Fruit fly (Drosophila melanogaster) whole organism, prepupa: ENCODE measurements around the gene dind.

Experiments used
- Blimp-1 ChIP-seq: fragments of 200-800 bp; sonication (Bioruptor generic); optimal IDR thresholded peaks from 3 replicates; lab custom pipeline; 2017; ENCODE audit warnings: missing biosample characterization, missing genetic modification characterization, mild to moderate bottlenecking, moderate library complexity, missing genetic modification reagents
- CG11294 ChIP-seq: fragments of 200-800 bp; sonication (Bioruptor generic); IDR thresholded peaks from 2 replicates; pipeline ENCODE4 v1.3.6; 2022; ENCODE audit warnings: missing biosample characterization, missing genetic modification characterization
- CG11902 ChIP-seq: fragments of 200-800 bp; sonication (Bioruptor generic); optimal IDR thresholded peaks from 3 replicates; lab custom pipeline; 2016; ENCODE audit warnings: missing biosample characterization, missing genetic modification characterization
- CG1621 ChIP-seq: fragments of 200-800 bp; sonication (Bioruptor generic); optimal IDR thresholded peaks from 3 replicates; lab custom pipeline; 2018; ENCODE audit warnings: missing biosample characterization, mild to moderate bottlenecking, missing genetic modification characterization
- CG16779 ChIP-seq: fragments of 200-800 bp; sonication (Bioruptor generic); optimal IDR thresholded peaks from 3 replicates; lab custom pipeline; 2017; ENCODE audit warnings: missing biosample characterization, mild to moderate bottlenecking, missing genetic modification characterization
- CG3032 ChIP-seq: fragments of 200-800 bp; optimal IDR thresholded peaks from 2 replicates; lab custom pipeline; 2019; ENCODE audit warnings: missing biosample characterization, mild to moderate bottlenecking, missing genetic modification characterization, moderate library complexity
- CG31627 ChIP-seq: fragments of 200-800 bp; sonication (Bioruptor generic); optimal IDR thresholded peaks from 3 replicates; lab custom pipeline; 2016; ENCODE audit warnings: missing biosample characterization, missing genetic modification characterization
- CG34406 ChIP-seq: fragments of 200-800 bp; sonication (Bioruptor generic); optimal IDR thresholded peaks from 3 replicates; lab custom pipeline; 2016; ENCODE audit warnings: missing biosample characterization, missing genetic modification characterization
- CG3919 ChIP-seq: fragments of 200-800 bp; sonication (Bioruptor generic); optimal IDR thresholded peaks from 3 replicates; lab custom pipeline; 2016; ENCODE audit warnings: missing biosample characterization, missing genetic modification characterization
- CG4318 ChIP-seq: fragments of 200-800 bp; sonication (Bioruptor generic); optimal IDR thresholded peaks from 3 replicates; lab custom pipeline; 2017; ENCODE audit warnings: missing biosample characterization, mild to moderate bottlenecking, missing genetic modification characterization
- CG6163 ChIP-seq: fragments of 200-800 bp; sonication (Bioruptor generic); IDR thresholded peaks from 3 replicates; pipeline ENCODE4 v1.3.6; 2022; ENCODE audit warnings: missing biosample characterization, missing genetic modification characterization
- CG6276 ChIP-seq: fragments of 200-800 bp; sonication (Bioruptor generic); optimal IDR thresholded peaks from 2 replicates; lab custom pipeline; 2017; ENCODE audit warnings: missing biosample characterization, mild to moderate bottlenecking, missing genetic modification characterization
- CG6808 ChIP-seq: fragments of 200-800 bp; sonication (Bioruptor generic); optimal IDR thresholded peaks from 3 replicates; lab custom pipeline; 2017; ENCODE audit warnings: missing biosample characterization, missing genetic modification characterization, mild to moderate bottlenecking, moderate library complexity, missing genetic modification reagents
- CG7368 ChIP-seq: fragments of 200-800 bp; sonication (Bioruptor generic); optimal IDR thresholded peaks from 3 replicates; lab custom pipeline; 2016; ENCODE audit warnings: missing biosample characterization, missing genetic modification characterization
- CG8119 ChIP-seq: fragments of 200-800 bp; sonication (Bioruptor generic); IDR thresholded peaks from 3 replicates; pipeline ENCODE4 v1.3.6; 2022; ENCODE audit warnings: missing biosample characterization, missing genetic modification characterization
- CG8319 ChIP-seq: fragments of 200-800 bp; sonication (Bioruptor generic); optimal IDR thresholded peaks from 3 replicates; lab custom pipeline; 2016; ENCODE audit warnings: missing biosample characterization, missing genetic modification characterization
- CG8632 ChIP-seq: fragments of 200-800 bp; sonication (Bioruptor generic); optimal IDR thresholded peaks from 3 replicates; lab custom pipeline; 2016; ENCODE audit warnings: missing biosample characterization, missing genetic modification characterization
- CG9139 ChIP-seq: fragments of 200-800 bp; sonication (Bioruptor generic); optimal IDR thresholded peaks from 3 replicates; lab custom pipeline; 2017; ENCODE audit warnings: missing biosample characterization, mild to moderate bottlenecking, missing genetic modification characterization
- Eip75B ChIP-seq: fragments of 200-800 bp; sonication (Bioruptor generic); optimal IDR thresholded peaks from 3 replicates; lab custom pipeline; 2016; ENCODE audit warnings: missing biosample characterization, missing genetic modification characterization
- Eip78C ChIP-seq: fragments of 200-800 bp; sonication (Bioruptor generic); peaks from one replicate; lab custom pipeline; 2016; ENCODE audit warnings: missing biosample characterization, missing genetic modification characterization
- Eip93F ChIP-seq: fragments of 200-800 bp; sonication (Bioruptor generic); optimal IDR thresholded peaks from 2 replicates; lab custom pipeline; 2016; ENCODE audit warnings: missing biosample characterization, mild to moderate bottlenecking, missing genetic modification characterization
- Ets21C ChIP-seq: fragments of 200-800 bp; sonication (Bioruptor generic); optimal IDR thresholded peaks from 3 replicates; lab custom pipeline; 2016; ENCODE audit warnings: missing biosample characterization, missing genetic modification characterization
- Gug ChIP-seq: fragments of 200-800 bp; sonication (Bioruptor generic); IDR thresholded peaks from 2 replicates; pipeline ENCODE4 v1.3.6; 2022; ENCODE audit warnings: missing biosample characterization, missing genetic modification characterization
- Hr38 ChIP-seq: sonication (Bioruptor generic); optimal IDR thresholded peaks from 2 replicates; lab custom pipeline; 2016; ENCODE audit warnings: missing biosample characterization, missing genetic modification characterization
- Hr4 ChIP-seq: fragments of 200-800 bp; sonication (Bioruptor generic); optimal IDR thresholded peaks from 3 replicates; lab custom pipeline; 2016; ENCODE audit warnings: missing biosample characterization, missing genetic modification characterization
- Lpt ChIP-seq: fragments of 200-800 bp; sonication (Bioruptor generic); optimal IDR thresholded peaks from 3 replicates; lab custom pipeline; 2016; ENCODE audit warnings: missing biosample characterization, missing genetic modification characterization
- OdsH ChIP-seq: fragments of 200-800 bp; sonication (Bioruptor generic); optimal IDR thresholded peaks from 3 replicates; lab custom pipeline; 2016; ENCODE audit warnings: missing biosample characterization, missing genetic modification characterization
- Smox ChIP-seq: fragments of 200-800 bp; sonication (Bioruptor generic); optimal IDR thresholded peaks from 3 replicates; lab custom pipeline; 2016; ENCODE audit warnings: missing biosample characterization, missing genetic modification characterization
- achi ChIP-seq: fragments of 200-800 bp; sonication (Bioruptor generic); optimal IDR thresholded peaks from 3 replicates; lab custom pipeline; 2016; ENCODE audit warnings: missing biosample characterization, missing genetic modification characterization
- dac ChIP-seq: fragments of 200-800 bp; sonication (Bioruptor generic); optimal IDR thresholded peaks from 2 replicates; lab custom pipeline; 2017; ENCODE audit warnings: missing biosample characterization, mild to moderate bottlenecking, missing genetic modification characterization
- dsx ChIP-seq: fragments of 200-800 bp; optimal IDR thresholded peaks from 3 replicates; lab custom pipeline; 2019; ENCODE audit warnings: missing biosample characterization, mild to moderate bottlenecking, missing genetic modification characterization, moderate library complexity; ENCODE audit not compliant: poor library complexity, severe bottlenecking
- eg ChIP-seq: fragments of 200-800 bp; sonication (Bioruptor generic); IDR thresholded peaks from 3 replicates; pipeline ENCODE4 v1.3.6; 2022; ENCODE audit warnings: missing biosample characterization, missing genetic modification characterization
- esn ChIP-seq: fragments of 200-800 bp; sonication (Bioruptor generic); optimal IDR thresholded peaks from 2 replicates; lab custom pipeline; 2016; ENCODE audit warnings: missing biosample characterization, mild to moderate bottlenecking, missing genetic modification characterization, moderate library complexity
- fd59A ChIP-seq: fragments of 200-800 bp; sonication (Bioruptor generic); optimal IDR thresholded peaks from 2 replicates; lab custom pipeline; 2017; ENCODE audit warnings: missing biosample characterization, mild to moderate bottlenecking, missing genetic modification characterization, missing genetic modification reagents
- fkh ChIP-seq: fragments of 200-800 bp; sonication (Bioruptor generic); optimal IDR thresholded peaks from 3 replicates; lab custom pipeline; 2017; ENCODE audit warnings: missing biosample characterization, mild to moderate bottlenecking, missing genetic modification characterization, moderate library complexity
- lz ChIP-seq: fragments of 200-800 bp; sonication (Bioruptor generic); optimal IDR thresholded peaks from 3 replicates; lab custom pipeline; 2016; ENCODE audit warnings: missing biosample characterization, missing genetic modification characterization
- net ChIP-seq: fragments of 200-800 bp; sonication (Bioruptor generic); optimal IDR thresholded peaks from 3 replicates; lab custom pipeline; 2016; ENCODE audit warnings: missing biosample characterization, missing genetic modification characterization
- svp ChIP-seq: fragments of 200-800 bp; sonication (Bioruptor generic); peaks from one replicate; lab custom pipeline; 2016; ENCODE audit warnings: missing biosample characterization, missing genetic modification characterization
- topi ChIP-seq: fragments of 200-800 bp; sonication (Bioruptor generic); optimal IDR thresholded peaks from 3 replicates; lab custom pipeline; 2016; ENCODE audit warnings: missing biosample characterization, missing genetic modification characterization
- vri ChIP-seq: fragments of 200-800 bp; sonication (Bioruptor generic); optimal IDR thresholded peaks from 3 replicates; lab custom pipeline; 2016; ENCODE audit warnings: missing biosample characterization, mild to moderate bottlenecking, missing genetic modification characterization

dind gene

DNA sequence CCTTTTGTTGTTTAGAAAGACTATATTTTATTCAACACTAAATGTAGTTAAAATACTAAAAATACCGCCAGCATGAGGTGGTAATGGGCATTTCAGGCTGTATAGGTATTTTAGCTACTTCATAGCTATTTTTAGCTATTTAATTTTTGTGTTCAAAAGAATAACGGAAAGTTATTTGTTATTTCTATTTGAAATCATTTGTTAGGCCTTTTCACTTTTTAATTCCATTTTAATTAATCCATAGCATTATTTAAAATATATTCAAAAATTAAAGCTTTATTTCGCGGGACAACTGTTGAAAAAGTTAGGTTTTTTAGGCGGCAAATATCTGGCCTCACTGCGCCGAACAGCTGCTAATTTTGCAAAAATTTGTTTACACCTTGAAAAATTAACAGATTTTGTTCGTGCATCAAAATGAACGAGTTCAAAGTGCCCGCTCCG is at the start of gene dind, which contains the start of gene CG7706:
TSS of gene dind (minus strand) at position 40 of the 441 bp plus-strand sequence.
TSS of gene CG7706 (plus strand) at position 319 of the 441 bp plus-strand sequence.
- no peak for TF ChIP-seq CG4318
- TF ChIP-seq CG31627 (GFP tag; lab: Kevin White, UChicago), result peak; percentile 8
- no peak for TF ChIP-seq CG34406 (GFP tag; lab: Kevin White, UChicago)
- TF ChIP-seq svp (GFP tag; lab: Kevin White, UChicago), result peak; percentile 81
- no peak for TF ChIP-seq net (GFP tag; lab: Kevin White, UChicago)
- TF ChIP-seq Eip78C, result no peak
- no peak for TF ChIP-seq Lpt (GFP tag; lab: Kevin White, UChicago)
- no peak for TF ChIP-seq CG8632 (GFP tag; lab: Kevin White, UChicago)
- no peak for TF ChIP-seq Hr38 (GFP tag; lab: Kevin White, UChicago)
- TF ChIP-seq Smox, result no peak
- TF ChIP-seq dsx (GFP tag; lab: Kevin White, UChicago), result no peak

DNA sequence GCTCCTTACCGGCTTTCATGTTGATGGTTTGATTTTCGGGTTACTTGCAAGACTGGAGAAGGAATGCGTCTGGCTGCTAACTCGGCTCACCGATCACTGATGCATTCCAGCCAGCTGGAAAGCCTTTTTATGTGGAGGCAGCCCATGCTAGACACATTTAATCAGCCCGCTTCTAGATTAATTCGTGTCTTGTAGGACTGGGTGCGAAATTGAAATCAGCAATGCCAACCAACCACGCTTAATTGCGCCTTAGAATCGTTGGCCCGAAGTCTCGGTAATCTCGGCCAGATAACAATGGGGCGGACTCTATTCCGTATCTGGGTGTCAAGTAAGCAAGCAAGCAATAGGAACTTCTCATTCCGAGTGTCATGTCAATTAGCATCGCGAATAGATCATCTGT is 49.0 kb upstream of the dind start, which contains the start of gene CG7714:
TSS of gene CG7714 (minus strand) at position 101 of the 400 bp plus-strand sequence.
- TF ChIP-seq Blimp-1 (GFP tag; lab: Kevin White, UChicago) (no peak), CG1621 (tag; lab: Kevin White, UChicago) (no peak), net (GFP tag; lab: Kevin White, UChicago) (no peak), CG6276 (no peak), vri (GFP tag; lab: Kevin White, UChicago) (no peak), CG16779 (tag; lab: Kevin White, UChicago) (no peak), CG8119 (GFP tag; lab: Robert Waterston, UW) (no peak), dac (GFP tag; lab: Kevin White, UChicago) (no peak), Eip93F (GFP tag; lab: Kevin White, UChicago) (no peak), CG11294 (GFP tag; lab: Robert Waterston, UW) (no peak)
- TF ChIP-seq, all 60 proteins: peak for 0

DNA sequence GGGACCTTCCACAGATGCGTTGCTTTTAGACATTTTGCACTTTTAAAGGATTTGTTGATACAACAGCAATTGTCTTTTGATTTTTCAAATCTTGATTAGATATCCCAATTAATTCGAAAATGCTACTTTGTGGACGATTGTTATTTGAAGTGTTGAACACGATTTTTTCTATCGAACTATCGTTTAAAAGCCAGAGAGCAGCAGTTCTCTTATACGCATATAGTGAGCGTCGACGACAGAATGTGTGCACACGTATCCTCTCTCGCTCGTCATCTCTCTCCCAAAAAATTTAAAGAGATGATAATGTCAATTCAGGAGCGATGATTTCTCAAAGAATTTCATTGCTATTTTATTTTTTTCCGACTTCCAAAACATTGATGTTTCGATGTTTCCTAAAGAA is 45.2 kb upstream of the dind start, which contains the start of gene CG34283:
TSS of gene CG34283 (minus strand) at position 101 of the 400 bp plus-strand sequence.
- TF ChIP-seq eg, result no peak
- TF ChIP-seq achi, result no peak
- no peak for TF ChIP-seq vri (GFP tag; lab: Kevin White, UChicago)
- no peak for TF ChIP-seq net (GFP tag; lab: Kevin White, UChicago)
- TF ChIP-seq CG3919, result no peak
- no peak for TF ChIP-seq Hr38 (GFP tag; lab: Kevin White, UChicago)
- TF ChIP-seq fkh, result no peak
- no peak for TF ChIP-seq CG11902 (GFP tag; lab: Kevin White, UChicago)
- no peak for TF ChIP-seq CG16779 (tag; lab: Kevin White, UChicago)
- TF ChIP-seq Eip93F (GFP tag; lab: Kevin White, UChicago), result no peak
- no peak for TF ChIP-seq Gug (GFP tag; lab: Robert Waterston, UW)
- no peak for TF ChIP-seq fd59A (GFP tag; lab: Kevin White, UChicago)
- no peak for TF ChIP-seq CG9139 (GFP tag; lab: Kevin White, UChicago)
- no peak for TF ChIP-seq svp (GFP tag; lab: Kevin White, UChicago)
- TF ChIP-seq, all 60 proteins: peak for 0

DNA sequence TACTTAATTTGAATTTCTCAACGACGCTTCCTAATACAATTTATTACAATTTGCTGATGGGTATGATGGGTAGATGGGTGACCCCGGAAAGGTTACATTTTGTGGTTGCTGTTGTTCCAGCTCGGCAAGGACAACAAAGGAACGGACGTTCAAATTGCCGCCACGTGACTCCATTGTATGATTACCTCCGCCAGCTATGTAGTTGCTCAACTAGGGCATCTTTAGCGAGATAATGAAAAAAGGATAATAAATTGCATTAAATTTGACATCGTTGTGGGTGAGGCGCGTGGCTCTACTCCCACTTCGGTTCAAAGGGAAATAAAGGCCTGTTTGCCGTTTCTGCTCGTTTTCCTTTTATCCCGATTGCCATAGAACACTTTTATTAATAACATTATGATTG is 44.0 kb upstream of the dind start:
- TF ChIP-seq Smox (no peak), Eip93F (GFP tag; lab: Kevin White, UChicago) (no peak), CG6163 (no peak), OdsH (GFP tag; lab: Kevin White, UChicago) (no peak), esn (no peak)

DNA sequence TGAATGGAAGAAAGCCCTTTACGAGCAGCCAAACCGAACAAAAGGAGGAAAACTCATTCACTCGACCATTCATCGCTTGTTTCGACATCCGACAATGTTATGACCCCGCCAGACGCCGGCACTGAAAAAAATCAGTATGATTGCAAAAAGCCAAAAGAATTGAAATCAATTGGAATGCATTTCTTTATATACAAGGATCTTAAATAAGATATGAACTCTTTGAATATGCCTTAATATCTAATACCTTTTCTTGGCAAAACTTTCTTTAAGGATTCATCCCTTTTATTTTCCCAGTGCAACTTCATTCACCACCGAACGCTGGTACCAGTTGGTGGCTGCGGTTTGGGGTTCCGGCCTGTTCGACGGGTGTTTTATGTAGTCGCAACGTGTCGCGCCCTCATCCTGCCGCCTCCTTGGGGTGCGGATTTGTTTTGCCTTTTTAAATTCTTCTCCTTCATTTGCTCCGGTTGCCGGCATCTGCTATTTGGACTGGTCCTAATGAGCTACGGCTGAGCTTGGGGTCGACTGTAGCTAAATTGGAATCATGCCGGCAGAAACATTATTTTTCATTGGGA is 42.5 kb upstream of the dind start:
- TF ChIP-seq CG8319 (GFP tag; lab: Kevin White, UChicago), result peak; percentile 38
- TF ChIP-seq vri (GFP tag; lab: Kevin White, UChicago), result peak; percentile 63
- peak; percentile 88 for TF ChIP-seq svp (GFP tag; lab: Kevin White, UChicago)
- peak; percentile 37 for TF ChIP-seq net (GFP tag; lab: Kevin White, UChicago)
- TF ChIP-seq achi, result peak; percentile 59
- TF ChIP-seq CG3032 (tag; lab: Kevin White, UChicago), result peak; percentile 74
- peak; percentile 52 for TF ChIP-seq CG34406 (GFP tag; lab: Kevin White, UChicago)
- peak; percentile 19 for TF ChIP-seq CG7368 (GFP tag; lab: Kevin White, UChicago)
- TF ChIP-seq CG1621 (tag; lab: Kevin White, UChicago), result peak; percentile 55
- peak; percentile 69 for TF ChIP-seq Smox
- no peak for TF ChIP-seq CG8119 (GFP tag; lab: Robert Waterston, UW)
- TF ChIP-seq dsx (GFP tag; lab: Kevin White, UChicago), result peak; percentile 70
- TF ChIP-seq CG6808 (GFP tag; lab: Kevin White, UChicago), result peak; percentile 55
- peak; percentile 12 for TF ChIP-seq CG4318
- TF ChIP-seq Eip75B, result peak; percentile 74
- TF ChIP-seq CG16779 (tag; lab: Kevin White, UChicago), result peak; percentile 13
- peak; percentile 65 for TF ChIP-seq lz (GFP tag; lab: Kevin White, UChicago)
- TF ChIP-seq Ets21C (GFP tag; lab: Kevin White, UChicago), result peak; percentile 52
- TF ChIP-seq Hr4 (GFP tag; lab: Kevin White, UChicago), result peak; percentile 29
- peak; percentile 55 for TF ChIP-seq CG31627 (GFP tag; lab: Kevin White, UChicago)
- TF ChIP-seq Lpt (GFP tag; lab: Kevin White, UChicago), result no peak
- TF ChIP-seq CG11294 (GFP tag; lab: Robert Waterston, UW), result no peak; the same call in 1 of the 2 replicates
- TF ChIP-seq topi (GFP tag; lab: Kevin White, UChicago), result peak; percentile 69
